Worm (Caenorhabditis elegans) whole organism, L2 larva: ENCODE data around the gene math-15.
A peak's percentile ranks its signal among the peaks of the same experiment; 100 is the strongest.

Experiments used
- C34F6.9 ChIP-seq: fragments of 150-350 bp; optimal IDR thresholded peaks from 2 replicates; lab custom pipeline; 2014; ENCODE audit warnings: missing biosample characterization, missing genetic modification characterization
- R02D3.7 ChIP-seq: fragments of 150-350 bp; optimal IDR thresholded peaks from 2 replicates; lab custom pipeline; 2014; ENCODE audit warnings: missing biosample characterization, missing genetic modification characterization
- ZK546.5 ChIP-seq: sonication (generic microtip); optimal IDR thresholded peaks from 2 replicates; lab custom pipeline; 2017; ENCODE audit warnings: missing biosample characterization, missing genetic modification characterization
- alr-1 ChIP-seq: fragments of 150-350 bp; optimal IDR thresholded peaks from 2 replicates; lab custom pipeline; 2014; ENCODE audit warnings: missing biosample characterization, missing genetic modification characterization
- ama-1 ChIP-seq: fragments of 150-350 bp; optimal IDR thresholded peaks from 2 replicates; lab custom pipeline; 2018; ENCODE audit warnings: inconsistent platforms
- blmp-1 ChIP-seq: sonication (generic microtip); optimal IDR thresholded peaks from 2 replicates; lab custom pipeline; 2017; ENCODE audit warnings: missing genetic modification characterization, mild to moderate bottlenecking, missing compliant biosample characterization, antibody characterized with exemption, moderate library complexity; ENCODE audit not compliant: insufficient read depth
- ceh-16 ChIP-seq: fragments of 150-350 bp; optimal IDR thresholded peaks from 2 replicates; lab custom pipeline; 2014; ENCODE audit warnings: missing biosample characterization, missing genetic modification characterization
- ceh-82 ChIP-seq: fragments of 150-350 bp; optimal IDR thresholded peaks from 2 replicates; lab custom pipeline; 2014; ENCODE audit warnings: missing biosample characterization, missing genetic modification characterization
- crh-2 ChIP-seq: sonication (generic microtip); optimal IDR thresholded peaks from 2 replicates; lab custom pipeline; 2017; ENCODE audit warnings: missing biosample characterization, missing genetic modification characterization
- dmd-4 ChIP-seq: sonication (generic microtip); optimal IDR thresholded peaks from 2 replicates; lab custom pipeline; 2017; ENCODE audit warnings: missing biosample characterization, missing genetic modification characterization
- egl-27 ChIP-seq: sonication (generic microtip); optimal IDR thresholded peaks from 3 replicates; lab custom pipeline; 2017; ENCODE audit warnings: missing biosample characterization, missing genetic modification reagents, missing genetic modification characterization
- elt-1 ChIP-seq: fragments of 150-350 bp; optimal IDR thresholded peaks from 2 replicates; lab custom pipeline; 2014; ENCODE audit warnings: missing biosample characterization, missing genetic modification characterization
- fos-1 ChIP-seq: fragments of 150-350 bp; optimal IDR thresholded peaks from 2 replicates; lab custom pipeline; 2014; ENCODE audit warnings: missing biosample characterization, missing genetic modification characterization
- gmeb-1 ChIP-seq: fragments of 150-350 bp; optimal IDR thresholded peaks from 2 replicates; lab custom pipeline; 2014; ENCODE audit warnings: missing biosample characterization, missing genetic modification characterization
- lin-11 ChIP-seq: fragments of 150-350 bp; sonication (generic microtip); optimal IDR thresholded peaks from 2 replicates; lab custom pipeline; 2014; ENCODE audit warnings: missing biosample characterization, missing genetic modification characterization, inconsistent platforms, mixed read lengths
- lin-13 ChIP-seq: fragments of 150-350 bp; optimal IDR thresholded peaks from 2 replicates; lab custom pipeline; 2014; ENCODE audit warnings: missing biosample characterization, missing genetic modification reagents, missing genetic modification characterization
- lin-39 ChIP-seq: fragments of 150-350 bp; optimal IDR thresholded peaks from 2 replicates; lab custom pipeline; 2014; ENCODE audit warnings: missing biosample characterization, missing genetic modification reagents, missing genetic modification characterization
- lsy-2 ChIP-seq, 2 experiments: fragments of 150-350 bp in 1 of 2; sonication (generic microtip) in 1 of 2; optimal IDR thresholded peaks; 2 replicates each; lab custom pipeline; 2014 to 2017; ENCODE audit warnings: missing biosample characterization in 2 of 2, missing genetic modification characterization in 2 of 2
- mab-5 ChIP-seq: fragments of 150-350 bp; optimal IDR thresholded peaks from 2 replicates; lab custom pipeline; 2014; ENCODE audit warnings: missing biosample characterization, missing genetic modification characterization
- mbf-1 ChIP-seq: sonication (generic microtip); optimal IDR thresholded peaks from 2 replicates; lab custom pipeline; 2017; ENCODE audit warnings: missing biosample characterization, missing genetic modification characterization
- mdl-1 ChIP-seq, 2 experiments: fragments of 150-350 bp in 1 of 2; sonication (generic microtip) in 1 of 2; optimal IDR thresholded peaks; 2 replicates each; lab custom pipeline; 2017; ENCODE audit warnings: missing biosample characterization in 2 of 2, missing genetic modification characterization in 2 of 2
- nhr-10 ChIP-seq: sonication (generic microtip); optimal IDR thresholded peaks from 2 replicates; lab custom pipeline; 2017; ENCODE audit warnings: missing biosample characterization, missing genetic modification characterization
- nhr-11 ChIP-seq: fragments of 150-350 bp; optimal IDR thresholded peaks from 2 replicates; lab custom pipeline; 2014; ENCODE audit warnings: missing biosample characterization, missing genetic modification characterization
- nhr-12 ChIP-seq: fragments of 150-350 bp; optimal IDR thresholded peaks from 2 replicates; lab custom pipeline; 2014; ENCODE audit warnings: missing biosample characterization, missing genetic modification characterization
- nhr-23 ChIP-seq: fragments of 150-350 bp; optimal IDR thresholded peaks from 2 replicates; lab custom pipeline; 2014; ENCODE audit warnings: missing biosample characterization, missing genetic modification reagents, missing genetic modification characterization
- nhr-6 ChIP-seq: fragments of 150-350 bp; optimal IDR thresholded peaks from 2 replicates; lab custom pipeline; 2014; ENCODE audit warnings: missing biosample characterization, missing genetic modification characterization
- nhr-77 ChIP-seq: fragments of 150-350 bp; optimal IDR thresholded peaks from 2 replicates; lab custom pipeline; 2014; ENCODE audit warnings: missing biosample characterization, missing genetic modification characterization
- peb-1 ChIP-seq: fragments of 150-350 bp; optimal IDR thresholded peaks from 2 replicates; lab custom pipeline; 2014; ENCODE audit warnings: missing biosample characterization, missing genetic modification characterization
- sem-4 ChIP-seq: fragments of 150-350 bp; optimal IDR thresholded peaks from 2 replicates; lab custom pipeline; 2014; ENCODE audit warnings: missing biosample characterization, missing genetic modification reagents, missing genetic modification characterization
- skn-1 ChIP-seq: sonication (generic microtip); optimal IDR thresholded peaks from 2 replicates; lab custom pipeline; 2017; ENCODE audit warnings: missing biosample characterization, missing genetic modification characterization
- sma-9 ChIP-seq, 2 experiments: fragments of 150-350 bp in 1 of 2; sonication (generic microtip) in 1 of 2; optimal IDR thresholded peaks; 2 replicates each; lab custom pipeline; 2014 to 2016; ENCODE audit warnings: missing genetic modification characterization in 2 of 2, mild to moderate bottlenecking in 1 of 2, missing biosample characterization in 1 of 2, missing compliant biosample characterization in 1 of 2, missing genetic modification reagents in 1 of 2, moderate library complexity in 1 of 2
- snpc-4 ChIP-seq: fragments of 150-350 bp; optimal IDR thresholded peaks from 2 replicates; lab custom pipeline; 2014; ENCODE audit warnings: missing biosample characterization, missing genetic modification characterization
- unc-62 ChIP-seq: fragments of 150-350 bp; optimal IDR thresholded peaks from 2 replicates; lab custom pipeline; 2014; ENCODE audit warnings: missing biosample characterization, missing genetic modification reagents, missing genetic modification characterization
- zag-1 ChIP-seq: fragments of 150-350 bp; optimal IDR thresholded peaks from 2 replicates; lab custom pipeline; 2014; ENCODE audit warnings: missing biosample characterization, missing genetic modification characterization
- ztf-1 ChIP-seq: fragments of 200-800 bp; sonication (Bioruptor generic); conservative IDR thresholded peaks from 2 replicates; pipeline ENCODE4 v1.3.6; 2022; ENCODE audit warnings: missing genetic modification characterization, missing compliant biosample characterization

math-15 gene

DNA sequence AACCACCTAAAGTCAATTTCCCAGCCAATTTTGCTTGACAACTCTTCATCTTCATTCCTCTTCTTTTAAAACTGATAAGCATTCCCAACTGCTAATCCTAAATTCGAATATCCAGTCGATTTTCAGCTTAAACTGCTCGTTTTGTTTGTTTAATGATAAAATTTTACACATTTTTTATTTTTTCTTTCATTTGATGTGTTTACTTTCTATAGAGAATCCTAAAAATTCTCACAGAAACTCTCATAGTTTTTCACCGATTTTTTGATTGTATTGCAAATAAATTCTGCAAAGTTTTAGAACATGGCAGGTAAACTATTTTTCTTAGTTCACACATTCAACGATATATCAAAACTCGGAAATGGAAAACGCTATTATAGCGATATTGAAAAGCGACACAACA, 29.6 kb downstream of the math-15 start, which contains the start of gene math-25:
TSS of gene math-25 (plus strand) at position 301 of the 400 bp plus-strand sequence.
- TF ChIP-seq mdl-1 (tag; optimal IDR thresholded peaks at IDR 0.05; lab: Kevin White, UChicago), result no peak
- no peak for TF ChIP-seq ceh-82 (tag; lab: Kevin White, UChicago)
- no peak for TF ChIP-seq dmd-4 (tag; lab: Kevin White, UChicago)
- TF ChIP-seq nhr-23 (tag; lab: Kevin White, UChicago), result no peak
- no peak for TF ChIP-seq sem-4
- TF ChIP-seq blmp-1 (tag; lab: Kevin White, UChicago), result no peak
- TF ChIP-seq alr-1 (tag; lab: Kevin White, UChicago), result no peak
- no peak for TF ChIP-seq egl-27 (tag; lab: Kevin White, UChicago)
- TF ChIP-seq lin-13, result no peak
- no peak for TF ChIP-seq nhr-12 (tag; lab: Kevin White, UChicago)
- TF ChIP-seq zag-1 (tag; lab: Kevin White, UChicago), result no peak
- TF ChIP-seq ztf-1, result no peak
- no peak for TF ChIP-seq skn-1
- TF ChIP-seq fos-1 (tag; lab: Kevin White, UChicago), result no peak
- TF ChIP-seq mbf-1 (tag; lab: Kevin White, UChicago), result no peak
- no peak for TF ChIP-seq C34F6.9 (tag; lab: Kevin White, UChicago)
- TF ChIP-seq peb-1 (tag; lab: Kevin White, UChicago), result no peak
- no peak for TF ChIP-seq gmeb-1 (tag; lab: Kevin White, UChicago)
- TF ChIP-seq elt-1 (tag; lab: Kevin White, UChicago), result no peak

- TF ChIP-seq fos-1 (tag; lab: Kevin White, UChicago), result peak; percentile 9
- TF ChIP-seq ztf-1, result no peak
- no peak for TF ChIP-seq nhr-11 (tag; lab: Kevin White, UChicago)
Observed at ce11 chrII:1897936-1898335, 31.8 kb downstream of the math-15 start, which contains the start of gene C46F9.6. Gene C46F9.6, plus strand, starts transcription at chrII:1898236.

ce11 chrII:1899934-1900333, 33.8 kb downstream of the math-15 start, which contains the start of gene math-24:
Gene math-24, plus strand, starts transcription at chrII:1900234.
- TF ChIP-seq ceh-16 (tag; lab: Kevin White, UChicago) (no peak), crh-2 (tag; lab: Kevin White, UChicago) (no peak), lin-39 (tag; lab: Kevin White, UChicago) (no peak), elt-1 (tag; lab: Kevin White, UChicago) (no peak), nhr-6 (tag; lab: Kevin White, UChicago) (no peak), ceh-82 (tag; lab: Kevin White, UChicago) (no peak), lsy-2 (tag; optimal IDR thresholded peaks at IDR 0.05; lab: Kevin White, UChicago) (no peak), mab-5 (tag; lab: Kevin White, UChicago) (no peak), fos-1 (tag; lab: Kevin White, UChicago) (no peak)

DNA sequence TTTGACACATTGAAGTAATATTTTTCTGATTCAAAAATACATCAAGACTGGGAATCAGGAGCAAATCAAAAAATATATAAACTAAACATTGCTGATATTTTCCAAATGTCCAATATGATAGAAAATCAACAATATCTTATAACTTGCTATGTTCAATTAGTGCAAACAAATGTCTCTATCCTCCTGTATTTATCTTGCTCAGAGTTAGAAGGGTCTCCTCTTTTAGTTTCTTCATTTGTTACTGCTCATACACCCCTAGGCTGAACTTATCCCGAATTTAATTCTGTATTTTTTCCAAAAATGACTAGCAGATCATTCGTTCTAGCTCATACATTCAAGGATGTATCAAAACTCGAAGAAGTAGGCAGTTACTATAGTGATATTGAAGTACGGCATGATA, 35.8 kb downstream of the math-15 start, which contains the start of gene math-23:
TSS of gene math-23 (plus strand) at position 301 of the 400 bp plus-strand sequence.
- TF ChIP-seq mdl-1 (tag; optimal IDR thresholded peaks at IDR 0.05; lab: Kevin White, UChicago) (no peak), ceh-82 (tag; lab: Kevin White, UChicago) (no peak), R02D3.7 (no peak), sma-9 (GFP tag; optimal IDR thresholded peaks at IDR 0.05; lab: Kevin White, UChicago) (no peak), sma-9 (tag; optimal IDR thresholded peaks at IDR 0.05; lab: Kevin White, UChicago) (no peak), lin-39 (tag; lab: Kevin White, UChicago) (no peak), nhr-77 (tag; lab: Kevin White, UChicago) (no peak), ZK546.5 (tag; lab: Kevin White, UChicago) (no peak), fos-1 (tag; lab: Kevin White, UChicago) (no peak), sem-4 (no peak), nhr-10 (tag; lab: Kevin White, UChicago) (no peak), snpc-4 (tag; lab: Kevin White, UChicago) (no peak), lin-11 (tag; lab: Kevin White, UChicago) (no peak), nhr-12 (tag; lab: Kevin White, UChicago) (no peak), blmp-1 (tag; lab: Kevin White, UChicago) (no peak)

- no peak for TF ChIP-seq unc-62 (GFP tag; lab: Kevin White, UChicago)
- peak; percentile 23 for TF ChIP-seq fos-1 (tag; lab: Kevin White, UChicago)
- TF ChIP-seq ama-1 (lab: Kevin White, UChicago), result no peak
Observed at ce11 chrII:1905104-1905503, 38.9 kb downstream of the math-15 start, which contains the start of gene math-22. Gene math-22, plus strand, starts transcription at chrII:1905404.
